Worm (Caenorhabditis elegans): ENCODE measurements around the gene aqp-10.

- TF ChIP-seq hlh-11 (tag; optimal IDR thresholded peaks at IDR 0.05) (no peak), F49E8.2 (tag; optimal IDR thresholded peaks at IDR 0.05; ENCODE audit: borderline replicate concordance) (no peak), lin-15B (tag; optimal IDR thresholded peaks at IDR 0.05) (no peak), pqm-1 (tag; optimal IDR thresholded peaks at IDR 0.05) (no peak), zag-1 (tag; optimal IDR thresholded peaks at IDR 0.05) (no peak), nhr-10 (tag; optimal IDR thresholded peaks at IDR 0.05) (no peak), ZK546.5 (tag; optimal IDR thresholded peaks at IDR 0.05) (no peak), unc-130 (GFP tag; optimal IDR thresholded peaks at IDR 0.05) (no peak), ceh-28 (tag; optimal IDR thresholded peaks at IDR 0.05) (no peak), aly-2 (tag; optimal IDR thresholded peaks at IDR 0.05) (no peak), nhr-28 (tag; optimal IDR thresholded peaks at IDR 0.05) (peak; percentile 17), nhr-25 (tag; optimal IDR thresholded peaks at IDR 0.05; ENCODE audit: borderline replicate concordance, insufficient read depth) (no peak), mes-2 (tag; optimal IDR thresholded peaks at IDR 0.05; ENCODE audit: poor library complexity, severe bottlenecking) (no peak)
Observed at ce11 chrII:9803320-9803719, 33.7 kb upstream of the aqp-10 start, which contains the start of gene cyp-13A7.
